Worm (Caenorhabditis elegans): Measurements from ENCODE around the gene Y43F8B.3.

- no peak for TF ChIP-seq ztf-29 (GFP tag; IDR thresholded peaks at IDR 0.05)
- no peak for TF ChIP-seq ref-1 (GFP tag; conservative IDR thresholded peaks at IDR 0.05)
Measured at ce11 chrV:19527565-19527964, 24.7 kb downstream of the Y43F8B.3 start.
